Worm (Caenorhabditis elegans) whole organism, L2 larva: ENCODE results near the gene cdh-8.

ENCODE experiments used
- C34F6.9 ChIP-seq: fragments of 150-350 bp; optimal IDR thresholded peaks from 2 replicates; lab custom pipeline; 2014; ENCODE audit warnings: missing biosample characterization, missing genetic modification characterization
- ama-1 ChIP-seq: fragments of 150-350 bp; optimal IDR thresholded peaks from 2 replicates; lab custom pipeline; 2018; ENCODE audit warnings: inconsistent platforms
- ceh-16 ChIP-seq: fragments of 150-350 bp; optimal IDR thresholded peaks from 2 replicates; lab custom pipeline; 2014; ENCODE audit warnings: missing biosample characterization, missing genetic modification characterization
- lin-13 ChIP-seq: fragments of 150-350 bp; optimal IDR thresholded peaks from 2 replicates; lab custom pipeline; 2014; ENCODE audit warnings: missing biosample characterization, missing genetic modification reagents, missing genetic modification characterization
- mab-5 ChIP-seq: fragments of 150-350 bp; optimal IDR thresholded peaks from 2 replicates; lab custom pipeline; 2014; ENCODE audit warnings: missing biosample characterization, missing genetic modification characterization
- mdl-1 ChIP-seq, 2 experiments: fragments of 150-350 bp in 1 of 2; sonication (generic microtip) in 1 of 2; optimal IDR thresholded peaks; 2 replicates each; lab custom pipeline; 2017; ENCODE audit warnings: missing biosample characterization in 2 of 2, missing genetic modification characterization in 2 of 2
- nhr-25 ChIP-seq: fragments of 150-350 bp; sonication (generic microtip); optimal IDR thresholded peaks from 3 replicates; lab custom pipeline; 2014; ENCODE audit warnings: missing biosample characterization, missing genetic modification characterization
- sma-9 ChIP-seq, 2 experiments: fragments of 150-350 bp in 1 of 2; sonication (generic microtip) in 1 of 2; optimal IDR thresholded peaks; 2 replicates each; lab custom pipeline; 2014 to 2016; ENCODE audit warnings: missing genetic modification characterization in 2 of 2, mild to moderate bottlenecking in 1 of 2, missing biosample characterization in 1 of 2, missing compliant biosample characterization in 1 of 2, missing genetic modification reagents in 1 of 2, moderate library complexity in 1 of 2
- unc-62 ChIP-seq: fragments of 150-350 bp; optimal IDR thresholded peaks from 2 replicates; lab custom pipeline; 2014; ENCODE audit warnings: missing biosample characterization, missing genetic modification reagents, missing genetic modification characterization
- zag-1 ChIP-seq: fragments of 150-350 bp; optimal IDR thresholded peaks from 2 replicates; lab custom pipeline; 2014; ENCODE audit warnings: missing biosample characterization, missing genetic modification characterization

DNA sequence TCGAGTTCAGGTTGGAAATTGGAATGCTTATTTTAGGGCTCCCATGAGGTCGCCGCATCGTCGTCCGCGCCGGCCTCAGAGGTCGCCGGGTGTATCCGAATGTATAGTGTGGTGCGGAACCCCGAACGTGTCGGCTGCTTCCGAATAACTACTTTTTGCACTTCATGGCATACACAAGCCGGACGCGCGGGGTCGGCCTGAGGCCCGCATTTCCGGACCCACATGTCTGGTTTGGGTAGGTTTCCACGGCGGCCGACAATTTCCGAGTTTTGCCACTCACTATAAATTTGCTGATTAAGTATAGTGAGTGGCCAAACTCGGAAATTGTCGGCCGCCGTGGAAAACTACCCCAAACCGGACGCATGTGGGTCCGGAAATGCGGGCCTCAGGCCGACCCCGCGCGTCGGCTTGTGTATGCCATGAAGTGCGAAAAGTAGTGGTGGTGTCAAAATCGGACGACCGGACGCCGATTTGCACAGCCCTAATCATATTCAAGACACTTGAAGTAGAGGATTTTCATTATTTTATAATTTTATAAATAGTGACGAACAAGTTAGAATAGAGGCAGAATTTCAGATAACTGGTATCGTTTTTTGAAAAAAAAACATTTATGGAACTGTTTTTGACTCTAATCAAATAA lies 1.3 kb upstream of the cdh-8 start:
- no peak for TF ChIP-seq unc-62 (GFP tag; lab: Kevin White, UChicago)
- TF ChIP-seq mdl-1 (tag; optimal IDR thresholded peaks at IDR 0.05; lab: Kevin White, UChicago) = no peak
- TF ChIP-seq ceh-16 (tag; lab: Kevin White, UChicago) = no peak
- TF ChIP-seq C34F6.9 (tag; lab: Kevin White, UChicago) = no peak
- no peak for TF ChIP-seq ama-1 (lab: Kevin White, UChicago)
- TF ChIP-seq zag-1 (tag; lab: Kevin White, UChicago) = no peak
- TF ChIP-seq mab-5 = no peak
- no peak for TF ChIP-seq sma-9 (GFP tag; optimal IDR thresholded peaks at IDR 0.05; lab: Kevin White, UChicago)
- TF ChIP-seq sma-9 (tag; optimal IDR thresholded peaks at IDR 0.05; lab: Kevin White, UChicago) = no peak
- TF ChIP-seq lin-13 (GFP tag; lab: Kevin White, UChicago) = no peak
- no peak for TF ChIP-seq nhr-25 (tag; lab: Kevin White, UChicago)
